Worm (Caenorhabditis elegans) whole organism, young adult: ENCODE measurements around the gene T05H10.8.
A peak's percentile ranks its signal among the peaks of the same experiment; 100 is the strongest.

ENCODE experiments used
- B0019.2 ChIP-seq: fragments of 200-800 bp; sonication (Bioruptor generic); conservative IDR thresholded peaks from 2 replicates; pipeline ENCODE4 v1.3.6; 2022; ENCODE audit warnings: missing genetic modification reagents, missing genetic modification characterization, missing compliant biosample characterization
- F23B12.7 ChIP-seq: sonication (generic microtip); optimal IDR thresholded peaks from 2 replicates; lab custom pipeline; 2017; ENCODE audit warnings: missing genetic modification characterization, mild to moderate bottlenecking, missing compliant biosample characterization, antibody characterized with exemption, moderate library complexity; ENCODE audit not compliant: insufficient read depth
- F33H1.4 ChIP-seq: fragments of 200-800 bp; sonication (Bioruptor generic); IDR thresholded peaks from 2 replicates; pipeline ENCODE4 v1.3.6; 2022; ENCODE audit warnings: missing genetic modification reagents, missing genetic modification characterization, missing compliant biosample characterization
- F39B2.1 ChIP-seq: fragments of 200-800 bp; sonication (Bioruptor generic); IDR thresholded peaks from 2 replicates; pipeline ENCODE4 v1.3.6; 2022; ENCODE audit warnings: missing genetic modification reagents, missing genetic modification characterization, missing compliant biosample characterization
- F55B11.4 ChIP-seq: sonication (generic microtip); optimal IDR thresholded peaks from 2 replicates; lab custom pipeline; 2016; ENCODE audit warnings: missing compliant biosample characterization, missing genetic modification characterization, borderline replicate concordance; ENCODE audit not compliant: insufficient read depth
- F57A8.1 ChIP-seq: fragments of 200-800 bp; sonication (Bioruptor generic); optimal IDR thresholded peaks from 2 replicates; lab custom pipeline; 2018; ENCODE audit warnings: mild to moderate bottlenecking, missing genetic modification characterization, moderate library complexity, missing compliant biosample characterization
- F57C9.4 ChIP-seq: sonication (generic microtip); optimal IDR thresholded peaks from 2 replicates; lab custom pipeline; 2017; ENCODE audit warnings: mild to moderate bottlenecking, missing genetic modification characterization, missing compliant biosample characterization
- T26A5.8 ChIP-seq: sonication (generic microtip); optimal IDR thresholded peaks from 2 replicates; lab custom pipeline; 2016; ENCODE audit warnings: missing genetic modification characterization, missing compliant biosample characterization
- Y79H2A.3 ChIP-seq: fragments of 200-800 bp; sonication (Bioruptor generic); conservative IDR thresholded peaks from 2 replicates; pipeline ENCODE4 v1.3.6; 2022; ENCODE audit warnings: missing genetic modification reagents, missing genetic modification characterization, missing compliant biosample characterization
- Y95B8A.8 ChIP-seq: fragments of 200-800 bp; sonication (Bioruptor generic); IDR thresholded peaks from 2 replicates; pipeline ENCODE4 v1.3.6; 2022; ENCODE audit warnings: missing genetic modification reagents, missing genetic modification characterization, missing compliant biosample characterization
- ZK185.1 ChIP-seq: sonication (generic microtip); optimal IDR thresholded peaks from 2 replicates; lab custom pipeline; 2016; ENCODE audit warnings: mild to moderate bottlenecking, missing genetic modification characterization, missing compliant biosample characterization; ENCODE audit not compliant: poor library complexity, severe bottlenecking
- akir-1 ChIP-seq: fragments of 200-800 bp; sonication (Bioruptor generic); optimal IDR thresholded peaks from 2 replicates; lab custom pipeline; 2018; ENCODE audit warnings: mild to moderate bottlenecking, missing genetic modification characterization, moderate library complexity, missing compliant biosample characterization
- atf-7 ChIP-seq: sonication (generic microtip); optimal IDR thresholded peaks from 2 replicates; lab custom pipeline; 2017; ENCODE audit warnings: mild to moderate bottlenecking, missing genetic modification characterization, missing compliant biosample characterization
- attf-5 ChIP-seq: fragments of 200-800 bp; sonication (Bioruptor generic); optimal IDR thresholded peaks from 2 replicates; lab custom pipeline; 2018; ENCODE audit warnings: mild to moderate bottlenecking, missing genetic modification characterization, missing compliant biosample characterization
- bed-1 ChIP-seq: fragments of 200-800 bp; sonication (Bioruptor generic); IDR thresholded peaks from 2 replicates; pipeline ENCODE4 v1.3.6; 2022; ENCODE audit warnings: missing genetic modification reagents, missing genetic modification characterization, missing compliant biosample characterization
- ceh-40 ChIP-seq: fragments of 200-800 bp; sonication (Bioruptor generic); IDR thresholded peaks from 2 replicates; pipeline ENCODE4 v1.3.6; 2022; ENCODE audit warnings: missing genetic modification characterization, missing compliant biosample characterization
- ceh-91 ChIP-seq: fragments of 200-800 bp; sonication (Bioruptor generic); IDR thresholded peaks from 2 replicates; pipeline ENCODE4 v1.3.6; 2022; ENCODE audit warnings: missing genetic modification reagents, missing genetic modification characterization, missing compliant biosample characterization
- dox-1 ChIP-seq: fragments of 200-800 bp; sonication (Bioruptor generic); IDR thresholded peaks from 2 replicates; pipeline ENCODE4 v1.3.6; 2022; ENCODE audit warnings: missing genetic modification reagents, missing genetic modification characterization, missing compliant biosample characterization
- dpl-1 ChIP-seq: fragments of 150-350 bp; optimal IDR thresholded peaks from 2 replicates; lab custom pipeline; 2014; ENCODE audit warnings: missing biosample characterization, missing genetic modification reagents, missing genetic modification characterization
- efl-1 ChIP-seq: fragments of 150-350 bp; optimal IDR thresholded peaks from 2 replicates; lab custom pipeline; 2014; ENCODE audit warnings: missing biosample characterization, missing genetic modification reagents, missing genetic modification characterization
- ekl-4 ChIP-seq: fragments of 200-800 bp; sonication (Bioruptor generic); IDR thresholded peaks from 2 replicates; pipeline ENCODE4 v1.3.6; 2022; ENCODE audit warnings: missing genetic modification reagents, missing genetic modification characterization, missing compliant biosample characterization
- him-1 ChIP-seq: sonication (generic microtip); optimal IDR thresholded peaks from 2 replicates; lab custom pipeline; 2016; ENCODE audit warnings: missing genotype, missing genetic modification reagents, missing genetic modification characterization, missing compliant biosample characterization
- hmg-1.2 ChIP-seq: fragments of 200-800 bp; sonication (Bioruptor generic); IDR thresholded peaks from 2 replicates; pipeline ENCODE4 v1.3.6; 2022; ENCODE audit warnings: missing genetic modification reagents, missing genetic modification characterization, missing compliant biosample characterization
- hrde-1 ChIP-seq: sonication (generic microtip); optimal IDR thresholded peaks from 2 replicates; lab custom pipeline; 2016; ENCODE audit warnings: missing genetic modification characterization, mild to moderate bottlenecking, missing compliant biosample characterization, moderate library complexity, missing genotype, missing genetic modification reagents, borderline replicate concordance
- lin-35 ChIP-seq, 3 experiments: fragments of 150-350 bp in 2 of 3; sonication (generic microtip) in 1 of 3; optimal IDR thresholded peaks; 2 replicates each; lab custom pipeline; 2014 to 2018; ENCODE audit warnings: missing biosample characterization in 3 of 3, missing genetic modification characterization in 3 of 3, missing genetic modification reagents in 3 of 3
- lin-40 ChIP-seq: sonication (generic microtip); optimal IDR thresholded peaks from 2 replicates; lab custom pipeline; 2016; ENCODE audit warnings: missing genetic modification characterization, mild to moderate bottlenecking, missing compliant biosample characterization, missing genotype, missing genetic modification reagents
- lin-54 ChIP-seq: fragments of 200-800 bp; sonication (Bioruptor generic); optimal IDR thresholded peaks from 2 replicates; lab custom pipeline; 2018; ENCODE audit warnings: mild to moderate bottlenecking, missing genetic modification characterization, missing compliant biosample characterization
- lir-1 ChIP-seq: fragments of 200-800 bp; sonication (Bioruptor generic); conservative IDR thresholded peaks from 2 replicates; pipeline ENCODE4 v1.3.6; 2022; ENCODE audit warnings: missing genetic modification reagents, missing genetic modification characterization, missing compliant biosample characterization
- lsl-1 ChIP-seq: fragments of 200-800 bp; sonication (Bioruptor generic); optimal IDR thresholded peaks from 2 replicates; lab custom pipeline; 2018; ENCODE audit warnings: mild to moderate bottlenecking, missing genetic modification characterization, moderate library complexity, missing compliant biosample characterization
- madf-6 ChIP-seq: fragments of 200-800 bp; sonication (Bioruptor generic); IDR thresholded peaks from 2 replicates; pipeline ENCODE4 v1.3.6; 2022; ENCODE audit warnings: missing genetic modification reagents, missing genetic modification characterization, missing compliant biosample characterization
- madf-8 ChIP-seq: fragments of 200-800 bp; sonication (Bioruptor generic); conservative IDR thresholded peaks from 2 replicates; pipeline ENCODE4 v1.3.6; 2022; ENCODE audit warnings: missing genetic modification reagents, missing genetic modification characterization, missing compliant biosample characterization
- mcd-1 ChIP-seq: fragments of 200-800 bp; sonication (Bioruptor generic); IDR thresholded peaks from 2 replicates; pipeline ENCODE4 v1.3.6; 2022; ENCODE audit warnings: missing genetic modification reagents, missing genetic modification characterization, missing compliant biosample characterization
- nfya-2 ChIP-seq: fragments of 200-800 bp; sonication (Bioruptor generic); IDR thresholded peaks from 2 replicates; pipeline ENCODE4 v1.3.6; 2022; ENCODE audit warnings: missing genetic modification reagents, missing genetic modification characterization, missing compliant biosample characterization
- nhr-80 ChIP-seq: sonication (generic microtip); optimal IDR thresholded peaks from 2 replicates; lab custom pipeline; 2016; ENCODE audit warnings: missing genetic modification characterization, missing compliant biosample characterization
- pha-4 ChIP-seq: fragments of 150-350 bp; sonication (generic microtip); optimal IDR thresholded peaks from 2 replicates; lab custom pipeline; 2014; ENCODE audit warnings: missing biosample characterization, missing genetic modification reagents, missing genetic modification characterization
- repo-1 ChIP-seq: sonication (generic microtip); optimal IDR thresholded peaks from 2 replicates; lab custom pipeline; 2017; ENCODE audit warnings: mild to moderate bottlenecking, missing genetic modification characterization, missing compliant biosample characterization
- snpc-1.1 ChIP-seq: sonication (generic microtip); optimal IDR thresholded peaks from 2 replicates; lab custom pipeline; 2017; ENCODE audit warnings: missing genetic modification characterization, mild to moderate bottlenecking, missing compliant biosample characterization, antibody characterized with exemption, moderate library complexity, missing genotype, missing genetic modification reagents; ENCODE audit not compliant: insufficient read depth
- snpc-1.3 ChIP-seq: sonication (generic microtip); optimal IDR thresholded peaks from 2 replicates; lab custom pipeline; 2017; ENCODE audit warnings: missing genetic modification characterization, mild to moderate bottlenecking, missing compliant biosample characterization, antibody characterized with exemption, moderate library complexity, missing genotype, missing genetic modification reagents; ENCODE audit not compliant: insufficient read depth
- snpc-3.4 ChIP-seq: sonication (generic microtip); optimal IDR thresholded peaks from 2 replicates; lab custom pipeline; 2017; ENCODE audit warnings: missing genetic modification characterization, mild to moderate bottlenecking, missing compliant biosample characterization, antibody characterized with exemption, moderate library complexity, missing genotype, missing genetic modification reagents
- snpc-4 ChIP-seq, 5 experiments: fragments of 150-350 bp in 1 of 5; sonication (generic microtip) in 4 of 5; optimal IDR thresholded peaks; 2 replicates each; lab custom pipeline; 2014 to 2018; ENCODE audit warnings: missing genetic modification characterization in 5 of 5, missing biosample characterization in 3 of 5, antibody characterized with exemption in 2 of 5, mild to moderate bottlenecking in 2 of 5, missing compliant biosample characterization in 2 of 5, missing genotype in 2 of 5, moderate library complexity in 2 of 5, missing genetic modification reagents in 1 of 5
- sptf-2 ChIP-seq: fragments of 200-800 bp; sonication (Bioruptor generic); optimal IDR thresholded peaks from 2 replicates; lab custom pipeline; 2018; ENCODE audit warnings: mild to moderate bottlenecking, missing genetic modification characterization, missing compliant biosample characterization
- unc-130 ChIP-seq: sonication (generic microtip); optimal IDR thresholded peaks from 2 replicates; lab custom pipeline; 2016; ENCODE audit warnings: missing genetic modification reagents, missing genetic modification characterization, missing compliant biosample characterization
- unc-62 ChIP-seq: fragments of 150-350 bp; optimal IDR thresholded peaks from 2 replicates; lab custom pipeline; 2014; ENCODE audit warnings: missing biosample characterization, missing genetic modification reagents, missing genetic modification characterization
- ztf-18 ChIP-seq: sonication (generic microtip); optimal IDR thresholded peaks from 2 replicates; lab custom pipeline; 2016; ENCODE audit warnings: missing genotype, mild to moderate bottlenecking, missing genetic modification characterization, missing compliant biosample characterization
- ztf-26 ChIP-seq: sonication (generic microtip); optimal IDR thresholded peaks from 2 replicates; lab custom pipeline; 2017; ENCODE audit warnings: missing genetic modification characterization, missing compliant biosample characterization

The T05H10.8 gene

DNA sequence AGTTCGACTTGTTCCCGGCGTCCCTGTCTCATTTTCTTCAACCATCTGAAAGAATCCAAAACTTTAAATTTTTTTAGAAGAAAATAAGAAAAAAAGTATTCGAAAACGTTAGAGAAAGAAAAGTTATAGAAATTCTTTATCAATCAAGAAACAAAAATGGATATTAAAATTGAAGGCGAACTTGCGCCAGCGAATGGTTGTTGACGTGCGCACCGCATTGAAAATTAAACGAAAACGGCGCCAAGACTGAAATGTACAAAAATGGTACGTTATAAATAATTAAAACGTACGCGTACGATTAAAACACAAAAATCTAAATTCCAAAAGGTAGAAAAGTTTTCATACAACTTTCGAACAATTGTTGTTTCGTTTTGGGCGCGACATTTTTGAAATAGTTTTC is 27.9 kb downstream of the T05H10.8 start, which contains the start of gene K02C4.3:
Gene K02C4.3, minus strand, starts transcription at position 51 of the 400 bp plus-strand sequence.
- TF ChIP-seq lir-1 (GFP tag; lab: Robert Waterston, UW) (no peak), hmg-1.2 (GFP tag; lab: Robert Waterston, UW) (0 out of 2 replicates have a peak, but pooled peaks have one; percentile 13), nhr-80 (tag; lab: Kevin White, UChicago) (peak; percentile 9), F39B2.1 (GFP tag; lab: Robert Waterston, UW) (0 out of 2 replicates have a peak, but pooled peaks have one; percentile 25), madf-8 (GFP tag; lab: Robert Waterston, UW) (peak; percentile 26; the same call in 1 of the 2 replicates), lsl-1 (GFP tag; lab: Kevin White, UChicago) (peak; percentile 56), snpc-1.3 (tag; lab: Kevin White, UChicago) (peak; percentile 7), snpc-4 (GFP tag; optimal IDR thresholded peaks at IDR 0.05; lab: Kevin White, UChicago) (no peak), snpc-4 (tag; optimal IDR thresholded peaks at IDR 0.05; lab: Kevin White, UChicago) (peak; percentile 45 to 74 (median 73)), mcd-1 (GFP tag; lab: Robert Waterston, UW) (peak; percentile 75), lin-40 (tag; lab: Kevin White, UChicago) (peak; percentile 37), F23B12.7 (tag; lab: Kevin White, UChicago) (peak; percentile 13), T26A5.8 (tag; lab: Kevin White, UChicago) (no peak), sptf-2 (GFP tag; lab: Kevin White, UChicago) (no peak), F33H1.4 (peak; percentile 37; the same call in 1 of the 2 replicates), ZK185.1 (tag; lab: Kevin White, UChicago) (peak; percentile 37), ceh-91 (GFP tag; lab: Robert Waterston, UW) (0 out of 2 replicates have a peak, but pooled peaks have one; percentile 16), F57A8.1 (GFP tag; lab: Kevin White, UChicago) (no peak), dox-1 (GFP tag; lab: Robert Waterston, UW) (peak; percentile 32; the same call in 1 of the 2 replicates), atf-7 (no peak), him-1 (tag; lab: Kevin White, UChicago) (peak; percentile 44), attf-5 (GFP tag; lab: Kevin White, UChicago) (peak; percentile 27), ztf-18 (peak; percentile 93), F57C9.4 (no peak), unc-62 (GFP tag; lab: Kevin White, UChicago) (no peak), snpc-1.1 (tag; lab: Kevin White, UChicago) (peak; percentile 34), madf-6 (GFP tag; lab: Robert Waterston, UW) (peak; percentile 65), lin-35 (GFP tag; optimal IDR thresholded peaks at IDR 0.05; lab: Kevin White, UChicago) (peak in 1 of 3 experiments; percentile 80), snpc-3.4 (tag; lab: Kevin White, UChicago) (peak; percentile 60), dpl-1 (GFP tag; lab: Kevin White, UChicago) (peak; percentile 68), efl-1 (GFP tag; lab: Kevin White, UChicago) (peak; percentile 69), unc-130 (GFP tag; lab: Kevin White, UChicago) (no peak), lin-54 (peak; percentile 69)

DNA sequence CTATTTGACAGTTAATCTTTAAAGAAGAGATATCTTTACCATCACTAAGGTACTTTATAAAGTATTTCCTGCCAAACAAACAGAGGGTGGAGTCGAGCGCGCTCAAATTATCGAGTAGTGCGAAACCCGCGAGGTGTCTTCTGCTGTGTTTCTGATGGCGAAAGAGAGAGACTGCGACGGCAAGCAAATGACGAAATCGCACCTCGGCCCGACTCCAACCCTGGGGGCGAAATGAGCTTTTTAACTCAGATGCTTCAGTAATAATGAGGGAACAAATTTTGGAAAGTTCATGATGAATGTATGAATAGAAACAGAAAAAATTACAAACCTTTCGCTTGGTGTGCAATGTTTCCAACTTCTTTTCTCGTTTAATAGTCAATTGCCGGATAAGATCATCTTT is 32.7 kb downstream of the T05H10.8 start:
- TF ChIP-seq snpc-1.1 (tag; lab: Kevin White, UChicago) (peak; percentile 95), unc-130 (GFP tag; lab: Kevin White, UChicago) (no peak), B0019.2 (GFP tag; lab: Robert Waterston, UW) (no peak), lin-35 (GFP tag; optimal IDR thresholded peaks at IDR 0.05; lab: Kevin White, UChicago) (no peak), F55B11.4 (tag; lab: Kevin White, UChicago) (no peak), nfya-2 (GFP tag; lab: Robert Waterston, UW) (no peak), Y79H2A.3 (GFP tag; lab: Robert Waterston, UW) (no peak), madf-6 (GFP tag; lab: Robert Waterston, UW) (peak; percentile 78), ekl-4 (no peak), ztf-26 (tag; lab: Kevin White, UChicago) (no peak), repo-1 (no peak), akir-1 (GFP tag; lab: Kevin White, UChicago) (no peak), F57C9.4 (no peak), bed-1 (GFP tag; lab: Robert Waterston, UW) (no peak), hrde-1 (tag; lab: Kevin White, UChicago) (no peak), ceh-40 (GFP tag; lab: Robert Waterston, UW) (no peak), pha-4 (tag; lab: Kevin White, UChicago) (peak; percentile 10), Y95B8A.8 (GFP tag; lab: Robert Waterston, UW) (no peak)
